Fruit fly (Drosophila melanogaster) whole organism, embryonic: ENCODE data around the gene CG8892.

Source experiments
- Asciz ChIP-seq: fragments of 200-800 bp; sonication (Bioruptor generic); optimal IDR thresholded peaks from 2 replicates; lab custom pipeline; 2017; ENCODE audit warnings: missing biosample characterization, mild to moderate bottlenecking, missing genetic modification characterization, missing genetic modification reagents
- B-H2 ChIP-seq: fragments of 200-800 bp; sonication (Bioruptor generic); optimal IDR thresholded peaks from 2 replicates; lab custom pipeline; 2018; ENCODE audit warnings: missing biosample characterization, mild to moderate bottlenecking, missing genetic modification characterization
- Bgb ChIP-seq: fragments of 200-800 bp; sonication (Bioruptor generic); IDR thresholded peaks from 2 replicates; pipeline ENCODE4 v1.3.6; 2022; ENCODE audit warnings: missing biosample characterization, missing genetic modification characterization; ENCODE audit not compliant: partially characterized antibody
- Blimp-1 ChIP-seq: fragments of 200-800 bp; sonication (Bioruptor generic); optimal IDR thresholded peaks from 3 replicates; lab custom pipeline; 2018; ENCODE audit warnings: missing biosample characterization, missing genetic modification characterization, mild to moderate bottlenecking, moderate library complexity, missing genetic modification reagents
- CG11456 ChIP-seq: fragments of 200-800 bp; sonication (Bioruptor generic); IDR thresholded peaks from 3 replicates; pipeline ENCODE4 v1.3.6; 2022; ENCODE audit warnings: missing biosample characterization, missing genetic modification characterization
- CG12071 ChIP-seq: fragments of 200-800 bp; sonication (Bioruptor generic); optimal IDR thresholded peaks from 3 replicates; lab custom pipeline; 2018; ENCODE audit warnings: missing biosample characterization, mild to moderate bottlenecking, missing genetic modification characterization
- CG12104 ChIP-seq: fragments of 200-800 bp; sonication (Bioruptor generic); optimal IDR thresholded peaks from 3 replicates; lab custom pipeline; 2016; ENCODE audit warnings: missing biosample characterization, missing genetic modification characterization
- CG12236 ChIP-seq: fragments of 200-800 bp; sonication (Bioruptor generic); optimal IDR thresholded peaks from 2 replicates; lab custom pipeline; 2016; ENCODE audit warnings: missing biosample characterization, missing genetic modification characterization
- CG13123 ChIP-seq: fragments of 200-800 bp; sonication (Bioruptor generic); optimal IDR thresholded peaks from 2 replicates; lab custom pipeline; 2016; ENCODE audit warnings: missing biosample characterization, missing genetic modification characterization
- CG14050 ChIP-seq: fragments of 200-800 bp; sonication (Bioruptor generic); IDR thresholded peaks from 3 replicates; pipeline ENCODE4 v1.3.6; 2022; ENCODE audit warnings: missing biosample characterization, missing genetic modification characterization
- CG15696 ChIP-seq: fragments of 200-800 bp; sonication (Bioruptor generic); optimal IDR thresholded peaks from 2 replicates; lab custom pipeline; 2019; ENCODE audit warnings: missing biosample characterization, mild to moderate bottlenecking, missing genetic modification characterization, moderate library complexity
- CG17328 ChIP-seq: fragments of 200-800 bp; sonication (Bioruptor generic); IDR thresholded peaks from 2 replicates; pipeline ENCODE4 v1.3.6; 2022; ENCODE audit warnings: missing biosample characterization, missing genetic modification characterization
- CG18262 ChIP-seq: fragments of 200-800 bp; optimal IDR thresholded peaks from 3 replicates; lab custom pipeline; 2019; ENCODE audit warnings: missing biosample characterization, mild to moderate bottlenecking, missing genetic modification characterization, moderate library complexity
- CG2199 ChIP-seq: fragments of 200-800 bp; sonication (Bioruptor generic); IDR thresholded peaks from 3 replicates; pipeline ENCODE4 v1.3.6; 2022; ENCODE audit warnings: missing biosample characterization, missing genetic modification characterization
- CG2875 ChIP-seq: fragments of 200-800 bp; sonication (Bioruptor generic); optimal IDR thresholded peaks from 2 replicates; lab custom pipeline; 2017; ENCODE audit warnings: missing biosample characterization, mild to moderate bottlenecking, missing genetic modification characterization, missing genetic modification reagents
- CG31388 ChIP-seq: fragments of 200-800 bp; sonication (Bioruptor generic); optimal IDR thresholded peaks from 2 replicates; lab custom pipeline; 2016; ENCODE audit warnings: missing biosample characterization, missing genetic modification characterization
- CG33213 ChIP-seq: fragments of 200-800 bp; sonication (Bioruptor generic); optimal IDR thresholded peaks from 3 replicates; lab custom pipeline; 2016; ENCODE audit warnings: missing biosample characterization, missing genetic modification characterization
- CG3838 ChIP-seq: fragments of 200-800 bp; sonication (Bioruptor generic); optimal IDR thresholded peaks from 3 replicates; lab custom pipeline; 2016; ENCODE audit warnings: missing biosample characterization, missing genetic modification characterization
- CG4360 ChIP-seq: fragments of 200-800 bp; sonication (Bioruptor generic); IDR thresholded peaks from 2 replicates; pipeline ENCODE4 v1.3.6; 2022; ENCODE audit warnings: missing biosample characterization, missing genetic modification characterization
- CG4404 ChIP-seq: fragments of 200-800 bp; sonication (Bioruptor generic); IDR thresholded peaks from 2 replicates; pipeline ENCODE4 v1.3.6; 2022; ENCODE audit warnings: missing biosample characterization, missing genetic modification characterization
- CG6254 ChIP-seq: fragments of 200-800 bp; sonication (Bioruptor generic); optimal IDR thresholded peaks from 3 replicates; lab custom pipeline; 2017; ENCODE audit warnings: mild to moderate bottlenecking, missing biosample characterization, missing genetic modification reagents, missing genetic modification characterization
- CG7556 ChIP-seq: fragments of 200-800 bp; sonication (Bioruptor generic); optimal IDR thresholded peaks from 2 replicates; lab custom pipeline; 2017; ENCODE audit warnings: missing biosample characterization, mild to moderate bottlenecking, missing genetic modification characterization
- CG7745 ChIP-seq: fragments of 200-800 bp; sonication (Bioruptor generic); optimal IDR thresholded peaks from 2 replicates; lab custom pipeline; 2018; ENCODE audit warnings: missing biosample characterization, mild to moderate bottlenecking, missing genetic modification characterization, moderate library complexity
- D ChIP-seq, 2 experiments: fragments of 200-800 bp in 1 of 2; fragments of >200 bp in 1 of 2; sonication (Bioruptor generic) in 1 of 2; optimal IDR thresholded peaks; 2 replicates in 1 of 2; 3 replicates in 1 of 2; lab custom pipeline; 2017; ENCODE audit warnings: mild to moderate bottlenecking in 1 of 2, missing biosample characterization in 1 of 2, missing genetic modification characterization in 1 of 2, missing genetic modification reagents in 1 of 2
- D19B ChIP-seq: fragments of 200-800 bp; sonication (Bioruptor generic); optimal IDR thresholded peaks from 2 replicates; lab custom pipeline; 2017; ENCODE audit warnings: missing biosample characterization, mild to moderate bottlenecking, missing genetic modification characterization
- Deaf1 ChIP-seq: fragments of 200-800 bp; optimal IDR thresholded peaks from 3 replicates; lab custom pipeline; 2019; ENCODE audit warnings: missing biosample characterization, mild to moderate bottlenecking, missing genetic modification characterization, moderate library complexity
- Dek ChIP-seq: fragments of 200-800 bp; sonication (Bioruptor generic); optimal IDR thresholded peaks from 3 replicates; lab custom pipeline; 2019; ENCODE audit warnings: missing biosample characterization, mild to moderate bottlenecking, missing genetic modification characterization, moderate library complexity
- Eip74EF ChIP-seq, 2 experiments: fragments of 200-800 bp in 1 of 2; fragments of >200 bp in 1 of 2; sonication (Bioruptor generic) in 1 of 2; optimal IDR thresholded peaks; 2 replicates each; lab custom pipeline; 2017 to 2019; ENCODE audit warnings: missing biosample characterization in 2 of 2, missing genetic modification characterization in 2 of 2, mild to moderate bottlenecking in 1 of 2, moderate library complexity in 1 of 2
- Gug ChIP-seq: fragments of 200-800 bp; sonication (Bioruptor generic); IDR thresholded peaks from 4 replicates; pipeline ENCODE4 v1.3.6; 2022; ENCODE audit warnings: missing biosample characterization, missing genetic modification characterization
- Sox100B ChIP-seq: fragments of 200-800 bp; sonication (Bioruptor generic); optimal IDR thresholded peaks from 3 replicates; lab custom pipeline; 2018; ENCODE audit warnings: missing biosample characterization, mild to moderate bottlenecking, missing genetic modification characterization
- ab ChIP-seq: fragments of 200-800 bp; sonication (Bioruptor generic); optimal IDR thresholded peaks from 2 replicates; lab custom pipeline; 2016; ENCODE audit warnings: missing biosample characterization, missing genetic modification characterization
- ara ChIP-seq: fragments of 200-800 bp; sonication (Bioruptor generic); IDR thresholded peaks from 2 replicates; pipeline ENCODE4 v1.3.6; 2022; ENCODE audit warnings: missing biosample characterization, missing genetic modification characterization
- br ChIP-seq: fragments of >200 bp; optimal IDR thresholded peaks from 2 replicates; lab custom pipeline; 2017
- cas ChIP-seq: fragments of 200-800 bp; sonication (Bioruptor generic); IDR thresholded peaks from 2 replicates; pipeline ENCODE4 v1.3.6; 2022; ENCODE audit warnings: missing biosample characterization, missing genetic modification characterization
- chif ChIP-seq, 2 experiments: fragments of 200-800 bp; sonication (Bioruptor generic); optimal IDR thresholded peaks; 3 replicates each; lab custom pipeline; 2016; ENCODE audit warnings: missing biosample characterization in 2 of 2, missing genetic modification characterization in 2 of 2
- corto ChIP-seq: fragments of 200-800 bp; sonication (Bioruptor generic); optimal IDR thresholded peaks from 2 replicates; lab custom pipeline; 2016; ENCODE audit warnings: missing biosample characterization, mild to moderate bottlenecking, missing genetic modification characterization, moderate library complexity
- en ChIP-seq: fragments of 200-800 bp; sonication (Bioruptor generic); optimal IDR thresholded peaks from 2 replicates; lab custom pipeline; 2016; ENCODE audit warnings: missing biosample characterization, missing genetic modification characterization
- esg ChIP-seq: fragments of 200-800 bp; sonication (Bioruptor generic); conservative IDR thresholded peaks from 2 replicates; pipeline ENCODE4 v1.3.6; 2022; ENCODE audit warnings: missing biosample characterization, missing genetic modification characterization
- fd3F ChIP-seq: fragments of 200-800 bp; sonication (Bioruptor generic); optimal IDR thresholded peaks from 2 replicates; lab custom pipeline; 2018; ENCODE audit warnings: missing biosample characterization, mild to moderate bottlenecking, missing genetic modification characterization, moderate library complexity
- gsb-n ChIP-seq: fragments of 200-800 bp; sonication (Bioruptor generic); optimal IDR thresholded peaks from 3 replicates; lab custom pipeline; 2018; ENCODE audit warnings: missing biosample characterization, mild to moderate bottlenecking, missing genetic modification characterization
- klu ChIP-seq: fragments of 200-800 bp; sonication (Bioruptor generic); IDR thresholded peaks from 2 replicates; pipeline ENCODE4 v1.3.6; 2022; ENCODE audit warnings: missing biosample characterization, missing genetic modification characterization
- lab ChIP-seq: fragments of 200-800 bp; sonication (Bioruptor generic); optimal IDR thresholded peaks from 3 replicates; lab custom pipeline; 2017; ENCODE audit warnings: missing biosample characterization, missing genetic modification characterization, mild to moderate bottlenecking, moderate library complexity, missing genetic modification reagents
- lov ChIP-seq, 2 experiments: fragments of 200-800 bp in 1 of 2; fragments of >200 bp in 1 of 2; sonication (Bioruptor generic) in 1 of 2; IDR thresholded peaks in 1 of 2; optimal IDR thresholded peaks in 1 of 2; 2 replicates in 1 of 2; 3 replicates in 1 of 2; pipeline versions ENCODE4 v1.3.6 to Lab custom; 2017 to 2022; ENCODE audit warnings: missing biosample characterization in 1 of 2, missing genetic modification characterization in 1 of 2
- nerfin-2 ChIP-seq: fragments of 200-800 bp; sonication (Bioruptor generic); IDR thresholded peaks from 2 replicates; pipeline ENCODE4 v1.3.6; 2022; ENCODE audit warnings: missing biosample characterization, missing genetic modification characterization; ENCODE audit not compliant: partially characterized antibody
- sim ChIP-seq: fragments of 200-800 bp; sonication (Bioruptor generic); IDR thresholded peaks from 2 replicates; pipeline ENCODE4 v1.3.6; 2022; ENCODE audit warnings: missing biosample characterization, missing genetic modification characterization
- slp2 ChIP-seq: fragments of 200-800 bp; sonication (Bioruptor generic); optimal IDR thresholded peaks from 2 replicates; lab custom pipeline; 2016; ENCODE audit warnings: missing biosample characterization, missing genetic modification characterization
- sna ChIP-seq: fragments of 200-800 bp; sonication (Bioruptor generic); IDR thresholded peaks from 2 replicates; pipeline ENCODE4 v1.3.6; 2022; ENCODE audit warnings: missing biosample characterization, missing genetic modification characterization; ENCODE audit not compliant: partially characterized antibody
- unpg ChIP-seq: fragments of 200-800 bp; sonication (Bioruptor generic); optimal IDR thresholded peaks from 3 replicates; lab custom pipeline; 2018; ENCODE audit warnings: missing biosample characterization, mild to moderate bottlenecking, missing genetic modification characterization, moderate library complexity
- wek ChIP-seq: fragments of 200-800 bp; sonication (Bioruptor generic); optimal IDR thresholded peaks from 3 replicates; lab custom pipeline; 2018; ENCODE audit warnings: missing biosample characterization, mild to moderate bottlenecking, missing genetic modification characterization, moderate library complexity

Gene CG8892

dm6 chr2L:4945300-4945699 lies 36.1 kb downstream of the CG8892 start, which contains the start of the genes mRpL24 and betaggt-I (continued):
- peak; percentile 98 for TF ChIP-seq unpg
- TF ChIP-seq Asciz (GFP tag; lab: Kevin White, UChicago), result peak; percentile 90
- TF ChIP-seq sim (GFP tag; lab: Robert Waterston, UW), result peak; percentile 92
- TF ChIP-seq Bgb (GFP tag; lab: Robert Waterston, UW), result no peak
- TF ChIP-seq br, result no peak
- TF ChIP-seq CG4360 (GFP tag; lab: Robert Waterston, UW), result peak; percentile 76
- peak; percentile 94 for TF ChIP-seq CG14050
- peak; percentile 87 for TF ChIP-seq CG3838 (GFP tag; lab: Kevin White, UChicago)
- peak; percentile 97 for TF ChIP-seq CG2199 (GFP tag; lab: Robert Waterston, UW)
- TF ChIP-seq CG12104 (GFP tag; lab: Kevin White, UChicago), result peak; percentile 94
- TF ChIP-seq Eip74EF (GFP tag; optimal IDR thresholded peaks at IDR 0.05; lab: Kevin White, UChicago), result peak in 1 of 2 experiments; percentile 92
- TF ChIP-seq ara (GFP tag; lab: Robert Waterston, UW), result peak; percentile 97
- peak; percentile 66 for TF ChIP-seq CG33213 (GFP tag; lab: Kevin White, UChicago)
- TF ChIP-seq ab (GFP tag; lab: Kevin White, UChicago), result peak; percentile 35
- TF ChIP-seq CG4404 (GFP tag; lab: Robert Waterston, UW), result peak; percentile 85
- TF ChIP-seq klu (GFP tag; lab: Robert Waterston, UW), result peak; percentile 90
- TF ChIP-seq Sox100B (GFP tag; lab: Kevin White, UChicago), result peak; percentile 93
- TF ChIP-seq CG7745 (tag; lab: Kevin White, UChicago), result peak; percentile 58
- TF ChIP-seq CG12236 (GFP tag; lab: Kevin White, UChicago), result peak; percentile 50
- peak; percentile 86 for TF ChIP-seq CG6254 (GFP tag; lab: Kevin White, UChicago)
- no peak for TF ChIP-seq lov (optimal IDR thresholded peaks at IDR 0.05; lab: Kevin White, UChicago)
- peak; percentile 93 for TF ChIP-seq lov (GFP tag; IDR thresholded peaks at IDR 0.05; lab: Robert Waterston, UW)
- peak; percentile 90 for TF ChIP-seq CG13123 (GFP tag; lab: Kevin White, UChicago)
- peak; percentile 94 for TF ChIP-seq CG11456 (GFP tag; lab: Robert Waterston, UW)
- TF ChIP-seq chif (GFP tag; optimal IDR thresholded peaks at IDR 0.05; lab: Kevin White, UChicago), result peak; percentile 82 to 87
- peak; percentile 98 for TF ChIP-seq CG17328 (GFP tag; lab: Robert Waterston, UW)
- peak; percentile 91 for TF ChIP-seq CG31388
- TF ChIP-seq esg, result peak; percentile 95
- TF ChIP-seq D19B (GFP tag; lab: Kevin White, UChicago), result peak; percentile 88
- TF ChIP-seq wek (GFP tag; lab: Kevin White, UChicago), result peak; percentile 74
- TF ChIP-seq Dek (tag; lab: Kevin White, UChicago), result peak; percentile 97
- peak; percentile 89 for TF ChIP-seq Gug (GFP tag; lab: Robert Waterston, UW)
- peak; percentile 96 for TF ChIP-seq gsb-n (tag; lab: Kevin White, UChicago)
- TF ChIP-seq cas (GFP tag; lab: Robert Waterston, UW), result peak; percentile 89
- peak; percentile 97 for TF ChIP-seq CG15696 (tag; lab: Kevin White, UChicago)
- peak; percentile 68 for TF ChIP-seq slp2 (GFP tag; lab: Kevin White, UChicago)
- TF ChIP-seq Deaf1 (tag; lab: Kevin White, UChicago), result peak; percentile 81
- TF ChIP-seq B-H2, result peak; percentile 96
- TF ChIP-seq corto, result peak; percentile 89
- TF ChIP-seq CG7556 (GFP tag; lab: Kevin White, UChicago), result peak; percentile 94
- TF ChIP-seq Blimp-1, result peak; percentile 94
- TF ChIP-seq nerfin-2 (GFP tag; lab: Robert Waterston, UW), result no peak
- TF ChIP-seq CG18262 (tag; lab: Kevin White, UChicago), result peak; percentile 97
- TF ChIP-seq lab (GFP tag; lab: Kevin White, UChicago), result peak; percentile 97
- TF ChIP-seq en, result peak; percentile 42
- TF ChIP-seq D (optimal IDR thresholded peaks at IDR 0.05; lab: Kevin White, UChicago), result no peak
- TF ChIP-seq D (GFP tag; optimal IDR thresholded peaks at IDR 0.05; lab: Kevin White, UChicago), result peak; percentile 90
- TF ChIP-seq CG12071 (GFP tag; lab: Kevin White, UChicago), result peak; percentile 78
- peak; percentile 80 for TF ChIP-seq CG2875
- TF ChIP-seq sna (GFP tag; lab: Robert Waterston, UW), result 0 out of 2 replicates have a peak, but pooled peaks have one; percentile 19
- peak; percentile 96 for TF ChIP-seq fd3F (GFP tag; lab: Kevin White, UChicago)
